Fruit fly (Drosophila melanogaster): ENCODE data around the gene CG34452.

- TF ChIP-seq CG10274 (GFP tag; optimal IDR thresholded peaks at IDR 0.05) (no peak), dm (GFP tag; optimal IDR thresholded peaks at IDR 0.05) (no peak)
Measured at dm6 chr3L:15715788-15716503, 28.2 kb upstream of the CG34452 start, which contains the start of gene CG42571.
